Worm (Caenorhabditis elegans) whole organism, L4/young adult: ENCODE data around the gene F46B6.2.

ENCODE experiments used
- W03F9.2 ChIP-seq: fragments of 150-350 bp; optimal IDR thresholded peaks from 2 replicates; lab custom pipeline; 2014; ENCODE audit warnings: missing biosample characterization, missing genetic modification characterization
- dao-5 ChIP-seq: sonication (generic microtip); optimal IDR thresholded peaks from 2 replicates; lab custom pipeline; 2016; ENCODE audit warnings: missing genotype, missing genetic modification characterization, moderate library complexity, missing compliant biosample characterization
- him-1 ChIP-seq: sonication (generic microtip); optimal IDR thresholded peaks from 2 replicates; lab custom pipeline; 2016; ENCODE audit warnings: missing genotype, missing genetic modification reagents, missing genetic modification characterization, missing compliant biosample characterization

F46B6.2 gene

ce11 chrV:9771970-9772369 is at the start of gene F46B6.2:
Gene F46B6.2 (plus strand): TSS chrV:9772285.
- no peak for TF ChIP-seq dao-5 (tag; lab: Kevin White, UChicago)
- no peak for TF ChIP-seq W03F9.2 (tag; lab: Kevin White, UChicago)
- no peak for TF ChIP-seq him-1 (tag; lab: Kevin White, UChicago)

DNA sequence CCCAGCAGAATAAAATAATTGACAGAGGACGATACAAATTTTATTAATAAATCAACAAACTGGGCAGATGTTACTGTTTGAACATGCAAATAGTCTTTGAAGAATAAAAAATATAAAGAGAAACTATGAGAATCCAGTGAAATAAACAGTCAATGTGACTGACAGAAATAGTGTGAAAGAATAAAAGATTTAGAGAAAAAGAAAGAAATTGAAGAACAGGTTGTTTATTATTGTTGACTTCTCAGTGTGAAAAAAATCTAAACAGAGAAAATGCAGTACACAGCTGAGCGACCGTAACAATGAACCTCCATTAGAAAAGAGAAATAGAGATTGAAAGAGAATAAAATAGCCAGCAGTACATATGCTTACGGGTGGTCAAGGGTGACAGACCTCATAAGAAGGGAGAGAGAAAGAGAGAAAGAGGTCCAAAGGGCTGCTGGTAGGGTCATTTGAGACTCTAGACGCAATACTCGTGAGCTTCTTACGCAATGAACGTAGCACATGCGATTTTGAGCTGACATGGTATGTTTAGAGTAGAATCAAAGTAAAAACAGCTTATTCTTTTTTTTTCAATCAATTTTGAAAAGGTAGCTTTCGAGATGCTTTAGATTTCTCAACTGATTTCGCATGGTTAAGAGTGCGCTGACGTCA is 47.9 kb upstream of the F46B6.2 start, which contains the start of gene slcr-46.3:
Gene slcr-46.3, minus strand, starts transcription at position 86 of the 651 bp plus-strand sequence.
- TF ChIP-seq dao-5 (tag; lab: Kevin White, UChicago) (no peak), him-1 (tag; lab: Kevin White, UChicago) (no peak), W03F9.2 (tag; lab: Kevin White, UChicago) (no peak)

ce11 chrV:9725719-9726118 is 46.4 kb upstream of the F46B6.2 start:
- TF ChIP-seq him-1 (tag; lab: Kevin White, UChicago) (no peak), dao-5 (tag; lab: Kevin White, UChicago) (no peak)

DNA sequence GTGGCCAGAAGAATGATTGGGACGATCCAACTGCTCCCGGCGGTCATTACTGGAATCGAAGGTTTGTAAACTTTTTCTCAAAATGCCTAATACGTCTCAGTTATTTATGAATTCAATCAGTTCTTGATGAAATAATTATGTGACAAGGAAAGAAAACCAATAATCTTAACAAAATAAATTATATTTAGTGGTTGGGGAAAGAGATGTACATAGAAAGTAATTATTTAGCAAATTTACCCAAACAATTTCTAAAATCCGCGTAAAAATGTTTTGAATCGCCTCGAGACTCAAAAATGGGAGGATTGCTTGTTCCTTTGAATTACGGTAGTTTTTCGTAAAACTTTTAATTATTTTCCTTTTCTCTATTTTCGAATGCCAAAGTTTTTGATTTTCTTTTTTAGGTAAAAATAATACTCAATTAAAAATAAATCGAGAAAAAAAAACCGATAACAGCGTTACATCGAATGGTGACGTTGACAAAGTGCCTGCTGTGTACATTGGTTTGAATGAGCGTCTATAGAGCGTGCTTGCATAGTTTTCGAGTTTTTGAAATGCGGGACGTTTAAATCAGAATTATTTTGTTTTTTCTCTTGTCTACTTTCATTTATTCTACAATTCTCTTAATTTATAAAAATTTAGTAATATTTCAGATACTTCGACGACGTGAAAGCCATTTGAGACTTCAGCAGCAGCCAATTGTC is 42.5 kb upstream of the F46B6.2 start, which contains the start of the genes aagr-3 and drap-1:
Gene aagr-3, minus strand, starts transcription at position 51 of the 701 bp plus-strand sequence.
Gene drap-1, plus strand, starts transcription at position 645 of the 701 bp plus-strand sequence.
- TF ChIP-seq W03F9.2 (tag; lab: Kevin White, UChicago) (peak; percentile 28), him-1 (tag; lab: Kevin White, UChicago) (no peak)

- TF ChIP-seq dao-5 (tag; lab: Kevin White, UChicago) (peak; percentile 39), him-1 (tag; lab: Kevin White, UChicago) (peak; percentile 96), W03F9.2 (tag; lab: Kevin White, UChicago) (peak; percentile 38)
Measured at ce11 chrV:9730743-9731706, 41.1 kb upstream of the F46B6.2 start.

- TF ChIP-seq dao-5 (tag; lab: Kevin White, UChicago) (no peak), W03F9.2 (tag; lab: Kevin White, UChicago) (no peak), him-1 (tag; lab: Kevin White, UChicago) (no peak)
Measured at ce11 chrV:9731852-9732251, 40.2 kb upstream of the F46B6.2 start.

- TF ChIP-seq W03F9.2 (tag; lab: Kevin White, UChicago) = no peak
- no peak for TF ChIP-seq him-1 (tag; lab: Kevin White, UChicago)
- TF ChIP-seq dao-5 (tag; lab: Kevin White, UChicago) = no peak
Measured at ce11 chrV:9733920-9734454, 38.1 kb upstream of the F46B6.2 start, which contains the start of gene cal-7. Gene cal-7 (plus strand): TSS chrV:9734103.

DNA sequence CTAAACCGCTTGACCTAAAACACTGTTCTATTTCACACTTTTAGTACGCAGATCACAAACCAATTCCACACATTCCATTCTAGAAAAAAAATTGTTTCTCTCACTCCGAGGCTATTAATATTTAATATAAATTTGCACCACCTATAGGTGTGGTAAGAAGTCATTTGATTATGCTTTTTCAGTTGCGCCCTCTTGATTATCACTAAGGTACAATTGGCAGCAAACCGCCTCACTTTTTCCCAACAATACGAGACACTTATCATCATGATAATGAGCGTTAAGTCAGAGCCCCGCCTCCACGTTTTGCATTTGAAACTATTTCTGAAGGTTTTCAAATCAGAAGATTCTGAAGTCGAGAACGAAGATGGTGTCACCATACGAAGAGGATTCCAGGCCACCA is 34.8 kb upstream of the F46B6.2 start, which contains the start of gene aqp-4:
Gene aqp-4, plus strand, starts transcription at position 270 of the 400 bp plus-strand sequence.
- no peak for TF ChIP-seq W03F9.2 (tag; lab: Kevin White, UChicago)
- TF ChIP-seq him-1 (tag; lab: Kevin White, UChicago) = no peak
- TF ChIP-seq dao-5 (tag; lab: Kevin White, UChicago) = no peak

- TF ChIP-seq him-1 (tag; lab: Kevin White, UChicago) = no peak
- no peak for TF ChIP-seq dao-5 (tag; lab: Kevin White, UChicago)
- no peak for TF ChIP-seq W03F9.2 (tag; lab: Kevin White, UChicago)
Measured at ce11 chrV:9738077-9738705, 33.9 kb upstream of the F46B6.2 start.

- TF ChIP-seq W03F9.2 (tag; lab: Kevin White, UChicago) = no peak
- TF ChIP-seq him-1 (tag; lab: Kevin White, UChicago) = no peak
- TF ChIP-seq dao-5 (tag; lab: Kevin White, UChicago) = no peak
Measured at ce11 chrV:9739402-9739801, 32.7 kb upstream of the F46B6.2 start, which contains the start of gene marc-1. Gene marc-1 (plus strand): TSS chrV:9739702.

- no peak for TF ChIP-seq W03F9.2 (tag; lab: Kevin White, UChicago)
- no peak for TF ChIP-seq dao-5 (tag; lab: Kevin White, UChicago)
- no peak for TF ChIP-seq him-1 (tag; lab: Kevin White, UChicago)
Measured at ce11 chrV:9740858-9741257, 31.2 kb upstream of the F46B6.2 start, which contains the start of gene sta-2. Gene sta-2 (plus strand): TSS chrV:9741206.

DNA sequence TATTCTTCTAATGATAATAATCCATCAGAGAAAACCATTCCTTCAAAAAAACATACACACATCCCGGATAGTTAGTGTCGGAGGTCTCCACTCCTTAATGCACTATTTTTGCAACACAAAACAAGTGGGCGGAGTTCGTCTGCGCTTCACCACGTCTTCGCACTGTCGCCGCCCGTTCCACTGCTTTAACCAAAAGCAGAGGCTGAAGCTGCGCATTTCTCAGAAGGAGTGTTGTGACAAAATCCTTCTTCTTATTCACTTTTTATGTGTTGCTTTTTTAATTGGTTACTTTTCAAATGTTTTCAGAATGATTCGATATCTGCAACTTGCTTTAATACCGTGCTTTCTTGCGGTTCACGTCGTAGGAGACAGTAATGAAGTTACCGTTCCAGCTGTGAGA is 27.2 kb upstream of the F46B6.2 start, which contains the start of gene F58E6.13:
Gene F58E6.13, plus strand, starts transcription at position 301 of the 400 bp plus-strand sequence.
- no peak for TF ChIP-seq dao-5 (tag; lab: Kevin White, UChicago)
- no peak for TF ChIP-seq him-1 (tag; lab: Kevin White, UChicago)
- TF ChIP-seq W03F9.2 (tag; lab: Kevin White, UChicago) = no peak
